Worm (Caenorhabditis elegans): Measurements from ENCODE around the gene oac-7.

DNA sequence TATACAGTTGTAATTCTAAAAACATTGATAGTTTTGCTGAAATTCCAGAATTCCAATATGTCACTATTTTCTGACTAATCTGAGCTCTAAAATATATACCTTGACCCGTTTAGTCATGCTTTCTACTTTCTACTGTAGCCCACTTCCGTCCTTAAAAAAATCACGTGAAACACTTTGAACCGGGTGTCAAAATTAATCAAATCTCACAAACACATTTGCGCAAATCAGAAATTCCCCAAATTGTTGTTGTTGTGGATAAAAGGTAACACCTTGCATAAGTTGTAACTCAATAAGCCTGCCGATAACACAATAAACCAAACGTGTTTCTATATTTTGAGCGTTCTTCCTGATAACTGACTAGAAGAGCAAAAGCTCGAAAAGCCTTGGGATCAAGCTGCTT lies 2.4 kb upstream of the oac-7 start, which contains the start of gene srxa-7:
- TF ChIP-seq pqm-1 (tag; optimal IDR thresholded peaks at IDR 0.05) (no peak), elt-3 (tag; optimal IDR thresholded peaks at IDR 0.05) (no peak), ceh-82 (tag; optimal IDR thresholded peaks at IDR 0.05) (no peak), skn-1 (tag; optimal IDR thresholded peaks at IDR 0.05) (no peak), nhr-77 (tag; optimal IDR thresholded peaks at IDR 0.05) (no peak)
